Fruit fly (Drosophila melanogaster): Measurements from ENCODE around the gene CG14414.

The CG14414 gene

DNA sequence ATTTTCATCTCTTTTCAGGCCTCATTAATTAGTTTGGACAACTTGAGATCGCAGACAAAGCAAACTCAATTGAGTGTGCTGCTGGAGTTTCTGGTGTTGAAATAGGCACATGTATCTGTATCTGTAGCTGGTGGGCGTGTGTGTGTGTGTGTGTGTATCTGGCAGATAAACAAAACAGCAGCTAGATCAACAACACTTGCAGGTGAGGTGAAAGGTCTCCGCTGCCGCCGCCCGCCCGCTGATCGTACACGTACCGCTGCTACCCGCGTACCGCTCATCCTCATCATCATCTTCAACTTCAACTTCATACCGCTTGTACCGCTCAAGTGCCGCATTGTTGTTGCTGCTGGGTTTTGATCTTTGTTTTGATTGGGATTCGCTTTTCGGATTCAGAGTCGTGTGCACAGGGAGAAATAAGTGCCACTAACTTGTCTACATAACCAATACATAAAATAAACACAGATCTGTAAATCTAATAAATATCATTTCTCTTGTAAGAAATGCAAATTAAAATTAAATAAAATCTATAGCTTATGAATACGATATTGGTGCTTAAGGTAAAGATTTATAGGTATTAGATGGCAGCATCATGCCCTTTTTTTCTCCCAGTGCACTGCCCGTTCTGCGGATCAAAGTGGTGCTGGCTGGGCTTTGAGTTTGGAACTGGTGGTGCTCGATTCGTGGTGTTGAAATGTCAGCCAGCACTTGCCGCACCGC lies 46.8 kb downstream of the CG14414 start (continued):
- TF ChIP-seq CG11560 (tag; IDR thresholded peaks at IDR 0.05): peak; percentile 34; the same call in 1 of the 3 replicates
- TF ChIP-seq CG34422 (GFP tag; IDR thresholded peaks at IDR 0.05): peak; percentile 75; the same call in 2 of the 3 replicates
- TF ChIP-seq otp (GFP tag; IDR thresholded peaks at IDR 0.05): peak; percentile 74; the same call in 2 of the 3 replicates
- peak; percentile 46; the same call in 1 of the 2 replicates for TF ChIP-seq E2f2 (GFP tag; IDR thresholded peaks at IDR 0.05)
- TF ChIP-seq lola (GFP tag; optimal IDR thresholded peaks at IDR 0.05): peak in 1 of 3 experiments; percentile 93
- TF ChIP-seq Pdp1 (GFP tag; optimal IDR thresholded peaks at IDR 0.05): peak; percentile 71 to 72
- TF ChIP-seq sd (tag; optimal IDR thresholded peaks at IDR 0.05): peak; percentile 28
- peak; percentile 82 for TF ChIP-seq CG16815 (GFP tag; optimal IDR thresholded peaks at IDR 0.05)
- peak; percentile 77 for TF ChIP-seq CG13775 (GFP tag; optimal IDR thresholded peaks at IDR 0.05)
- TF ChIP-seq CG17802 (tag; optimal IDR thresholded peaks at IDR 0.05): peak; percentile 39
- TF ChIP-seq Dek (tag; optimal IDR thresholded peaks at IDR 0.05): peak; percentile 58
- peak; percentile 77 for TF ChIP-seq CG6254 (GFP tag; optimal IDR thresholded peaks at IDR 0.05)
- TF ChIP-seq Rx (GFP tag; IDR thresholded peaks at IDR 0.05): peak; percentile 54
- TF ChIP-seq aop (GFP tag; IDR thresholded peaks at IDR 0.05): no peak
- TF ChIP-seq CG2202 (tag; optimal IDR thresholded peaks at IDR 0.05): peak; percentile 83
- TF ChIP-seq CG7271 (tag; optimal IDR thresholded peaks at IDR 0.05): peak; percentile 82
- peak; percentile 81 for TF ChIP-seq tin (GFP tag; optimal IDR thresholded peaks at IDR 0.05)
- peak; percentile 40 for TF ChIP-seq CG3847 (GFP tag; IDR thresholded peaks at IDR 0.05)
- TF ChIP-seq unc-4 (GFP tag; IDR thresholded peaks at IDR 0.05; ENCODE audit: partially characterized antibody): no peak
- TF ChIP-seq toy (GFP tag; IDR thresholded peaks at IDR 0.05): no peak
- TF ChIP-seq bowl (GFP tag; IDR thresholded peaks at IDR 0.05): 0 out of 2 replicates have a peak, but pooled peaks have one; percentile 32
- peak; percentile 95 for TF ChIP-seq CG2712 (tag; optimal IDR thresholded peaks at IDR 0.05)
- TF ChIP-seq CG6654 (GFP tag; optimal IDR thresholded peaks at IDR 0.05): peak; percentile 12
- peak; percentile 86 for TF ChIP-seq Chrac-16 (GFP tag; optimal IDR thresholded peaks at IDR 0.05)
- TF ChIP-seq trem (tag; optimal IDR thresholded peaks at IDR 0.05): peak; percentile 91
- TF ChIP-seq CG8359 (GFP tag; optimal IDR thresholded peaks at IDR 0.05; ENCODE audit: borderline replicate concordance): peak; percentile 71
- no peak for TF ChIP-seq gfzf (GFP tag; optimal IDR thresholded peaks at IDR 0.05)
- TF ChIP-seq kah (GFP tag; optimal IDR thresholded peaks at IDR 0.05): peak; percentile 48
- TF ChIP-seq CG10366 (GFP tag; IDR thresholded peaks at IDR 0.05): peak; percentile 71
- TF ChIP-seq trh (GFP tag; optimal IDR thresholded peaks at IDR 0.05): peak; percentile 28
- no peak for TF ChIP-seq B-H2 (GFP tag; optimal IDR thresholded peaks at IDR 0.05)
- peak; percentile 13 for TF ChIP-seq ab (GFP tag; optimal IDR thresholded peaks at IDR 0.05)
- peak; percentile 34 for TF ChIP-seq MTF-1 (GFP tag; optimal IDR thresholded peaks at IDR 0.05; ENCODE audit: borderline replicate concordance)
- TF ChIP-seq Myb (GFP tag; optimal IDR thresholded peaks at IDR 0.05): peak; percentile 7
- peak; percentile 40 for TF ChIP-seq scrt (GFP tag; optimal IDR thresholded peaks at IDR 0.05)
- TF ChIP-seq CG10543 (GFP tag; optimal IDR thresholded peaks at IDR 0.05): peak; percentile 44
- no peak for TF ChIP-seq Sin3A (optimal IDR thresholded peaks at IDR 0.05)
- peak; percentile 40 for TF ChIP-seq seq (GFP tag; IDR thresholded peaks at IDR 0.05)
- no peak for TF ChIP-seq ftz-f1 (GFP tag; optimal IDR thresholded peaks at IDR 0.05)
- peak; percentile 72 for TF ChIP-seq CG16863 (GFP tag; optimal IDR thresholded peaks at IDR 0.05)
- peak; percentile 41 for TF ChIP-seq Vsx1 (GFP tag; optimal IDR thresholded peaks at IDR 0.05)
- TF ChIP-seq D19A (tag; optimal IDR thresholded peaks at IDR 0.05): peak; percentile 87
- peak; percentile 53 for TF ChIP-seq bab2 (GFP tag; optimal IDR thresholded peaks at IDR 0.05)
- no peak for TF ChIP-seq Tbp (GFP tag; optimal IDR thresholded peaks at IDR 0.05)
- peak; percentile 72 for TF ChIP-seq tio (GFP tag; optimal IDR thresholded peaks at IDR 0.05)
- no peak for TF ChIP-seq Doc2 (GFP tag; IDR thresholded peaks at IDR 0.05)
- TF ChIP-seq Sox100B (GFP tag; optimal IDR thresholded peaks at IDR 0.05): peak; percentile 84
- peak; percentile 63 for TF ChIP-seq chm (GFP tag; IDR thresholded peaks at IDR 0.05)
- TF ChIP-seq CG18619 (GFP tag; optimal IDR thresholded peaks at IDR 0.05): peak; percentile 61

Data from whole organism, embryonic.